Worm (Caenorhabditis elegans) whole organism, young adult: ENCODE results near the gene F11C7.2.
"Not testable (repeated sequence)": the region's sequence is repeated elsewhere in the genome, so short reads cannot be mapped to it uniquely, and the experiment has no call there.

ENCODE experiments used
- B0019.2 ChIP-seq: fragments of 200-800 bp; sonication (Bioruptor generic); conservative IDR thresholded peaks from 2 replicates; pipeline ENCODE4 v1.3.6; 2022; ENCODE audit warnings: missing genetic modification reagents, missing genetic modification characterization, missing compliant biosample characterization
- C06A6.2 ChIP-seq: fragments of 200-800 bp; sonication (Bioruptor generic); conservative IDR thresholded peaks from 2 replicates; pipeline ENCODE4 v1.3.6; 2022; ENCODE audit warnings: missing genetic modification characterization, missing compliant biosample characterization
- C17E4.6 ChIP-seq: fragments of 200-800 bp; sonication (Bioruptor generic); IDR thresholded peaks from 2 replicates; pipeline ENCODE4 v1.3.6; 2022; ENCODE audit warnings: missing genetic modification reagents, missing genetic modification characterization, missing compliant biosample characterization
- D2030.7 ChIP-seq: fragments of 200-800 bp; sonication (Bioruptor generic); IDR thresholded peaks from 2 replicates; pipeline ENCODE4 v1.3.6; 2022; ENCODE audit warnings: missing genetic modification reagents, missing genetic modification characterization, missing compliant biosample characterization
- F33H1.4 ChIP-seq: fragments of 200-800 bp; sonication (Bioruptor generic); IDR thresholded peaks from 2 replicates; pipeline ENCODE4 v1.3.6; 2022; ENCODE audit warnings: missing genetic modification reagents, missing genetic modification characterization, missing compliant biosample characterization
- F37B4.10 ChIP-seq: fragments of 200-800 bp; sonication (Bioruptor generic); IDR thresholded peaks from 2 replicates; pipeline ENCODE4 v1.3.6; 2022; ENCODE audit warnings: missing genetic modification characterization, missing compliant biosample characterization
- F39B2.1 ChIP-seq: fragments of 200-800 bp; sonication (Bioruptor generic); IDR thresholded peaks from 2 replicates; pipeline ENCODE4 v1.3.6; 2022; ENCODE audit warnings: missing genetic modification reagents, missing genetic modification characterization, missing compliant biosample characterization
- K11D2.4 ChIP-seq: fragments of 200-800 bp; sonication (Bioruptor generic); IDR thresholded peaks from 2 replicates; pipeline ENCODE4 v1.3.6; 2022; ENCODE audit warnings: missing genetic modification reagents, missing genetic modification characterization, missing compliant biosample characterization
- Y53G8AR.9 ChIP-seq: fragments of 200-800 bp; sonication (Bioruptor generic); conservative IDR thresholded peaks from 2 replicates; pipeline ENCODE4 v1.3.6; 2022; ENCODE audit warnings: missing genetic modification reagents, missing genetic modification characterization, missing compliant biosample characterization
- Y56A3A.18 ChIP-seq: fragments of 200-800 bp; sonication (Bioruptor generic); IDR thresholded peaks from 2 replicates; pipeline ENCODE4 v1.3.6; 2022; ENCODE audit warnings: missing genetic modification reagents, missing genetic modification characterization, missing compliant biosample characterization
- Y95B8A.8 ChIP-seq: fragments of 200-800 bp; sonication (Bioruptor generic); IDR thresholded peaks from 2 replicates; pipeline ENCODE4 v1.3.6; 2022; ENCODE audit warnings: missing genetic modification reagents, missing genetic modification characterization, missing compliant biosample characterization
- aptf-2 ChIP-seq: fragments of 200-800 bp; sonication (Bioruptor generic); conservative IDR thresholded peaks from 2 replicates; pipeline ENCODE4 v1.3.6; 2022; ENCODE audit warnings: missing genetic modification reagents, missing genetic modification characterization, missing compliant biosample characterization
- aptf-3 ChIP-seq: fragments of 200-800 bp; sonication (Bioruptor generic); IDR thresholded peaks from 2 replicates; pipeline ENCODE4 v1.3.6; 2022; ENCODE audit warnings: missing genetic modification characterization, missing compliant biosample characterization
- attf-3 ChIP-seq: fragments of 200-800 bp; sonication (Bioruptor generic); conservative IDR thresholded peaks from 2 replicates; pipeline ENCODE4 v1.3.6; 2022; ENCODE audit warnings: missing genetic modification reagents, missing genetic modification characterization, missing compliant biosample characterization
- attf-6 ChIP-seq: fragments of 200-800 bp; sonication (Bioruptor generic); IDR thresholded peaks from 2 replicates; pipeline ENCODE4 v1.3.6; 2022; ENCODE audit warnings: missing genetic modification reagents, missing genetic modification characterization, missing compliant biosample characterization
- bed-1 ChIP-seq: fragments of 200-800 bp; sonication (Bioruptor generic); IDR thresholded peaks from 2 replicates; pipeline ENCODE4 v1.3.6; 2022; ENCODE audit warnings: missing genetic modification reagents, missing genetic modification characterization, missing compliant biosample characterization
- cebp-1 ChIP-seq, 2 experiments: fragments of 200-800 bp in 1 of 2; sonication (Bioruptor generic) in 1 of 2; sonication (generic microtip) in 1 of 2; IDR thresholded peaks in 1 of 2; optimal IDR thresholded peaks in 1 of 2; 2 replicates each; pipeline versions ENCODE4 v1.3.6 to Lab custom; 2017 to 2022; ENCODE audit warnings: missing compliant biosample characterization in 2 of 2, missing genetic modification characterization in 2 of 2, mild to moderate bottlenecking in 1 of 2, missing genetic modification reagents in 1 of 2, moderate library complexity in 1 of 2
- cebp-2 ChIP-seq: fragments of 200-800 bp; sonication (Bioruptor generic); IDR thresholded peaks from 2 replicates; pipeline ENCODE4 v1.3.6; 2022; ENCODE audit warnings: missing genetic modification characterization, missing compliant biosample characterization
- ceh-40 ChIP-seq: fragments of 200-800 bp; sonication (Bioruptor generic); IDR thresholded peaks from 2 replicates; pipeline ENCODE4 v1.3.6; 2022; ENCODE audit warnings: missing genetic modification characterization, missing compliant biosample characterization
- ceh-58 ChIP-seq: fragments of 200-800 bp; sonication (Bioruptor generic); IDR thresholded peaks from 2 replicates; pipeline ENCODE4 v1.3.6; 2022; ENCODE audit warnings: missing genetic modification characterization, missing compliant biosample characterization
- ceh-91 ChIP-seq: fragments of 200-800 bp; sonication (Bioruptor generic); IDR thresholded peaks from 2 replicates; pipeline ENCODE4 v1.3.6; 2022; ENCODE audit warnings: missing genetic modification reagents, missing genetic modification characterization, missing compliant biosample characterization
- dox-1 ChIP-seq: fragments of 200-800 bp; sonication (Bioruptor generic); IDR thresholded peaks from 2 replicates; pipeline ENCODE4 v1.3.6; 2022; ENCODE audit warnings: missing genetic modification reagents, missing genetic modification characterization, missing compliant biosample characterization
- egl-18 ChIP-seq: fragments of 200-800 bp; sonication (Bioruptor generic); IDR thresholded peaks from 2 replicates; pipeline ENCODE4 v1.3.6; 2022; ENCODE audit warnings: missing genetic modification reagents, missing genetic modification characterization, missing compliant biosample characterization
- egrh-3 ChIP-seq: fragments of 200-800 bp; sonication (Bioruptor generic); IDR thresholded peaks from 2 replicates; pipeline ENCODE4 v1.3.6; 2022; ENCODE audit warnings: missing genetic modification reagents, missing genetic modification characterization, missing compliant biosample characterization
- ekl-4 ChIP-seq: fragments of 200-800 bp; sonication (Bioruptor generic); IDR thresholded peaks from 2 replicates; pipeline ENCODE4 v1.3.6; 2022; ENCODE audit warnings: missing genetic modification reagents, missing genetic modification characterization, missing compliant biosample characterization
- hsf-1 ChIP-seq: fragments of 200-800 bp; sonication (Bioruptor generic); IDR thresholded peaks from 2 replicates; pipeline ENCODE4 v1.3.6; 2022; ENCODE audit warnings: missing genetic modification reagents, missing genetic modification characterization, missing compliant biosample characterization
- lag-1 ChIP-seq: fragments of 200-800 bp; sonication (Bioruptor generic); IDR thresholded peaks from 2 replicates; pipeline ENCODE4 v1.3.6; 2022; ENCODE audit warnings: missing genetic modification reagents, missing genetic modification characterization, missing compliant biosample characterization
- let-526 ChIP-seq: fragments of 200-800 bp; sonication (Bioruptor generic); IDR thresholded peaks from 2 replicates; pipeline ENCODE4 v1.3.6; 2022; ENCODE audit warnings: missing genetic modification reagents, missing genetic modification characterization, missing compliant biosample characterization
- lin-26 ChIP-seq: fragments of 200-800 bp; sonication (Bioruptor generic); IDR thresholded peaks from 2 replicates; pipeline ENCODE4 v1.3.6; 2022; ENCODE audit warnings: missing genetic modification reagents, missing genetic modification characterization, missing compliant biosample characterization
- madf-3 ChIP-seq: fragments of 200-800 bp; sonication (Bioruptor generic); IDR thresholded peaks from 2 replicates; pipeline ENCODE4 v1.3.6; 2022; ENCODE audit warnings: missing genetic modification reagents, missing genetic modification characterization, missing compliant biosample characterization
- madf-6 ChIP-seq: fragments of 200-800 bp; sonication (Bioruptor generic); IDR thresholded peaks from 2 replicates; pipeline ENCODE4 v1.3.6; 2022; ENCODE audit warnings: missing genetic modification reagents, missing genetic modification characterization, missing compliant biosample characterization
- mcd-1 ChIP-seq: fragments of 200-800 bp; sonication (Bioruptor generic); IDR thresholded peaks from 2 replicates; pipeline ENCODE4 v1.3.6; 2022; ENCODE audit warnings: missing genetic modification reagents, missing genetic modification characterization, missing compliant biosample characterization
- nfya-2 ChIP-seq: fragments of 200-800 bp; sonication (Bioruptor generic); IDR thresholded peaks from 2 replicates; pipeline ENCODE4 v1.3.6; 2022; ENCODE audit warnings: missing genetic modification reagents, missing genetic modification characterization, missing compliant biosample characterization
- nfyb-1 ChIP-seq: fragments of 200-800 bp; sonication (Bioruptor generic); IDR thresholded peaks from 2 replicates; pipeline ENCODE4 v1.3.6; 2022; ENCODE audit warnings: missing genetic modification reagents, missing genetic modification characterization, missing compliant biosample characterization
- nhr-120 ChIP-seq: fragments of 200-800 bp; sonication (Bioruptor generic); IDR thresholded peaks from 2 replicates; pipeline ENCODE4 v1.3.6; 2022; ENCODE audit warnings: missing genetic modification characterization, missing compliant biosample characterization
- pbrm-1 ChIP-seq: fragments of 200-800 bp; sonication (Bioruptor generic); IDR thresholded peaks from 2 replicates; pipeline ENCODE4 v1.3.6; 2022; ENCODE audit warnings: missing genetic modification reagents, missing genetic modification characterization, missing compliant biosample characterization
- rcor-1 ChIP-seq: fragments of 200-800 bp; sonication (Bioruptor generic); IDR thresholded peaks from 2 replicates; pipeline ENCODE4 v1.3.6; 2022; ENCODE audit warnings: missing genetic modification reagents, missing genetic modification characterization, missing compliant biosample characterization
- sea-2 ChIP-seq: fragments of 200-800 bp; sonication (Bioruptor generic); IDR thresholded peaks from 2 replicates; pipeline ENCODE4 v1.3.6; 2022; ENCODE audit warnings: missing genetic modification characterization, missing compliant biosample characterization
- ztf-25 ChIP-seq: fragments of 200-800 bp; sonication (Bioruptor generic); IDR thresholded peaks from 2 replicates; pipeline ENCODE4 v1.3.6; 2022; ENCODE audit warnings: missing genetic modification reagents, missing genetic modification characterization, missing compliant biosample characterization
- ztf-6 ChIP-seq: fragments of 200-800 bp; sonication (Bioruptor generic); IDR thresholded peaks from 2 replicates; pipeline ENCODE4 v1.3.6; 2022; ENCODE audit warnings: missing genetic modification reagents, missing genetic modification characterization, missing compliant biosample characterization

F11C7.2 gene

ce11 chrX:17442539-17442938, 45.9 kb downstream of the F11C7.2 start:
- TF ChIP-seq ztf-25 (GFP tag; lab: Robert Waterston, UW) (peak; percentile 81; the same call in 1 of the 2 replicates), ekl-4 (GFP tag; lab: Robert Waterston, UW) (peak; percentile 67; the same call in 1 of the 2 replicates), let-526 (GFP tag; lab: Robert Waterston, UW) (peak; percentile 73; the same call in 1 of the 2 replicates), madf-6 (0 out of 2 replicates have a peak, but pooled peaks have one; percentile 28), B0019.2 (GFP tag; lab: Robert Waterston, UW) (peak; percentile 48), nfyb-1 (GFP tag; lab: Robert Waterston, UW) (peak; percentile 76), sea-2 (GFP tag; lab: Robert Waterston, UW) (peak; percentile 85), nhr-120 (GFP tag; lab: Robert Waterston, UW) (peak; percentile 97), ceh-58 (peak; percentile 92; the same call in 1 of the 2 replicates), cebp-1 (GFP tag; IDR thresholded peaks at IDR 0.05; lab: Robert Waterston, UW) (peak; percentile 57; the same call in 1 of the 2 replicates), K11D2.4 (GFP tag; lab: Robert Waterston, UW) (0 out of 2 replicates have a peak, but pooled peaks have one; percentile 55), lag-1 (peak; percentile 96), madf-3 (GFP tag; lab: Robert Waterston, UW) (peak; percentile 74; the same call in 1 of the 2 replicates), Y56A3A.18 (peak; percentile 86; the same call in 1 of the 2 replicates), C06A6.2 (GFP tag; lab: Robert Waterston, UW) (peak; percentile 64; the same call in 1 of the 2 replicates), ztf-6 (peak; percentile 90), aptf-2 (GFP tag; lab: Robert Waterston, UW) (peak; percentile 70; the same call in 1 of the 2 replicates), egl-18 (peak; percentile 88; the same call in 1 of the 2 replicates), pbrm-1 (0 out of 2 replicates have a peak, but pooled peaks have one; percentile 47), F39B2.1 (GFP tag; lab: Robert Waterston, UW) (0 out of 2 replicates have a peak, but pooled peaks have one; percentile 10), egrh-3 (GFP tag; lab: Robert Waterston, UW) (peak; percentile 79; the same call in 1 of the 2 replicates), Y53G8AR.9 (GFP tag; lab: Robert Waterston, UW) (peak; percentile 71; the same call in 1 of the 2 replicates), attf-6 (GFP tag; lab: Robert Waterston, UW) (peak; percentile 70; the same call in 1 of the 2 replicates), nfya-2 (GFP tag; lab: Robert Waterston, UW) (0 out of 2 replicates have a peak, but pooled peaks have one; percentile 84), D2030.7 (GFP tag; lab: Robert Waterston, UW) (peak; percentile 59), aptf-3 (GFP tag; lab: Robert Waterston, UW) (peak; percentile 97), cebp-2 (peak; percentile 99)
- TF ChIP-seq cebp-1 (tag; optimal IDR thresholded peaks at IDR 0.05; lab: Kevin White, UChicago): not testable (repeated sequence)

ce11 chrX:17444683-17445082, 48.1 kb downstream of the F11C7.2 start:
- TF ChIP-seq attf-6 (GFP tag; lab: Robert Waterston, UW) (peak; percentile 40; the same call in 1 of the 2 replicates), dox-1 (GFP tag; lab: Robert Waterston, UW) (peak; percentile 30; the same call in 1 of the 2 replicates), madf-3 (GFP tag; lab: Robert Waterston, UW) (peak; percentile 85), F37B4.10 (GFP tag; lab: Robert Waterston, UW) (peak; percentile 76; the same call in 1 of the 2 replicates), ekl-4 (GFP tag; lab: Robert Waterston, UW) (peak; percentile 30; the same call in 1 of the 2 replicates), Y56A3A.18 (0 out of 2 replicates have a peak, but pooled peaks have one; percentile 59), hsf-1 (GFP tag; lab: Robert Waterston, UW) (peak; percentile 71; the same call in 1 of the 2 replicates), cebp-1 (GFP tag; IDR thresholded peaks at IDR 0.05; lab: Robert Waterston, UW) (peak; percentile 39; the same call in 1 of the 2 replicates), ceh-91 (0 out of 2 replicates have a peak, but pooled peaks have one; percentile 10), C17E4.6 (GFP tag; lab: Robert Waterston, UW) (0 out of 2 replicates have a peak, but pooled peaks have one; percentile 35), attf-3 (peak; percentile 45; the same call in 1 of the 2 replicates), lag-1 (0 out of 2 replicates have a peak, but pooled peaks have one; percentile 60), lin-26 (GFP tag; lab: Robert Waterston, UW) (peak; percentile 68; the same call in 1 of the 2 replicates), bed-1 (GFP tag; lab: Robert Waterston, UW) (peak; percentile 87; the same call in 1 of the 2 replicates), ztf-25 (GFP tag; lab: Robert Waterston, UW) (peak; percentile 41; the same call in 1 of the 2 replicates), Y53G8AR.9 (GFP tag; lab: Robert Waterston, UW) (peak; percentile 36; the same call in 1 of the 2 replicates), Y95B8A.8 (peak; percentile 57), nfyb-1 (GFP tag; lab: Robert Waterston, UW) (0 out of 2 replicates have a peak, but pooled peaks have one; percentile 41), sea-2 (GFP tag; lab: Robert Waterston, UW) (0 out of 2 replicates have a peak, but pooled peaks have one; percentile 69), egrh-3 (GFP tag; lab: Robert Waterston, UW) (0 out of 2 replicates have a peak, but pooled peaks have one; percentile 6), D2030.7 (GFP tag; lab: Robert Waterston, UW) (peak; percentile 16; the same call in 1 of the 2 replicates), ceh-58 (peak; percentile 90; the same call in 1 of the 2 replicates), let-526 (GFP tag; lab: Robert Waterston, UW) (peak; percentile 13), mcd-1 (GFP tag; lab: Robert Waterston, UW) (peak; percentile 31; the same call in 1 of the 2 replicates), rcor-1 (peak; percentile 64), pbrm-1 (0 out of 2 replicates have a peak, but pooled peaks have one; percentile 12), nhr-120 (GFP tag; lab: Robert Waterston, UW) (peak; percentile 77; the same call in 1 of the 2 replicates), ceh-40 (GFP tag; lab: Robert Waterston, UW) (0 out of 2 replicates have a peak, but pooled peaks have one; percentile 65), F33H1.4 (peak; percentile 28; the same call in 1 of the 2 replicates), egl-18 (peak; percentile 86)
- TF ChIP-seq cebp-1 (tag; optimal IDR thresholded peaks at IDR 0.05; lab: Kevin White, UChicago): not testable (repeated sequence)
